Fruit fly (Drosophila melanogaster): ENCODE data around the gene CG31848.

CG31848 gene

DNA sequence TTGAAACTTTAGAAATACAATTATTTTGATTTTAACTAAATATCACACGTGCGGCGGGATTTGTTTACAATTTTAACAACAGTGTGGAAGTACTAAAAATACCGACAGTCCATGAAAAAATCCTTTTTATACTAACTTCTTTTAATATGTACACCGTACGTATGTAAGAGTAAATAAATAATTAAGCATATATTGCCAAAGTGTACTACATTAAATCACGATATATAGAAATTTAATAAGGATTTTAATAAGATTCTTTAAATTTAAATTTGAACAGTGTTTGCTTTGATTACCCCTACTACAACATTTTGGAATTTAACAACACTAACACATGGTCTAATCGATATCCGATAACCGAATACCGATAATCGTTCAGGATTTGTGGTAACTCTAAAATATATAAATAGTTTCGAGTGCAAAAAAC lies 43.4 kb downstream of the CG31848 start, which contains the start of the genes Ski6 and CG16812 (continued):
- peak; percentile 78 for TF ChIP-seq grau (tag; optimal IDR thresholded peaks at IDR 0.05)
- peak; percentile 60 for TF ChIP-seq CG1602 (GFP tag; optimal IDR thresholded peaks at IDR 0.05)
- TF ChIP-seq cas (GFP tag; IDR thresholded peaks at IDR 0.05) = peak; percentile 73
- TF ChIP-seq ERR (GFP tag; optimal IDR thresholded peaks at IDR 0.05) = no peak
- no peak for TF ChIP-seq TFAM (GFP tag; optimal IDR thresholded peaks at IDR 0.05)
- peak; percentile 65 for TF ChIP-seq stc (GFP tag; IDR thresholded peaks at IDR 0.05)
- TF ChIP-seq danr (GFP tag; IDR thresholded peaks at IDR 0.05) = peak; percentile 16; the same call in 1 of the 2 replicates
- TF ChIP-seq CG3838 (GFP tag; optimal IDR thresholded peaks at IDR 0.05) = no peak
- TF ChIP-seq Drgx (GFP tag; IDR thresholded peaks at IDR 0.05) = no peak
- no peak for TF ChIP-seq bigmax (GFP tag; optimal IDR thresholded peaks at IDR 0.05)
- peak; percentile 58; the same call in 1 of the 2 replicates for TF ChIP-seq E2f2 (GFP tag; IDR thresholded peaks at IDR 0.05)
- no peak for TF ChIP-seq HLHmδ (GFP tag; optimal IDR thresholded peaks at IDR 0.05)
- peak; percentile 72 for TF ChIP-seq ind (GFP tag; optimal IDR thresholded peaks at IDR 0.05)
- TF ChIP-seq CG30403 (GFP tag; optimal IDR thresholded peaks at IDR 0.05) = peak; percentile 83
- no peak for TF ChIP-seq CkIIα-i1 (GFP tag; IDR thresholded peaks at IDR 0.05)
- TF ChIP-seq CG1603 (tag; optimal IDR thresholded peaks at IDR 0.05) = peak; percentile 44
- TF ChIP-seq Hr3 (GFP tag; optimal IDR thresholded peaks at IDR 0.05) = peak; percentile 71
- peak; percentile 47 for TF ChIP-seq Nf-YB (GFP tag; optimal IDR thresholded peaks at IDR 0.05)
- TF ChIP-seq wdn (GFP tag; IDR thresholded peaks at IDR 0.05) = peak; percentile 41; the same call in 1 of the 2 replicates
- peak; percentile 52 for TF ChIP-seq Bteb2 (GFP tag; optimal IDR thresholded peaks at IDR 0.05)
- peak; percentile 65 for TF ChIP-seq CG13775 (GFP tag; optimal IDR thresholded peaks at IDR 0.05)
- no peak for TF ChIP-seq CG11723 (GFP tag; optimal IDR thresholded peaks at IDR 0.05)
- peak; percentile 65 for TF ChIP-seq CG2116 (GFP tag; optimal IDR thresholded peaks at IDR 0.05)
- TF ChIP-seq CG12236 (GFP tag; optimal IDR thresholded peaks at IDR 0.05) = no peak
- TF ChIP-seq z (GFP tag; IDR thresholded peaks at IDR 0.05) = no peak
- TF ChIP-seq CG16813 (GFP tag; IDR thresholded peaks at IDR 0.05; ENCODE audit: partially characterized antibody) = peak; percentile 63; the same call in 2 of the 3 replicates
- no peak for TF ChIP-seq CG8478 (optimal IDR thresholded peaks at IDR 0.05)
- TF ChIP-seq CG11456 (GFP tag; IDR thresholded peaks at IDR 0.05) = no peak
- no peak for TF ChIP-seq Sin3A (optimal IDR thresholded peaks at IDR 0.05)
- peak; percentile 58 for TF ChIP-seq NfI (GFP tag; optimal IDR thresholded peaks at IDR 0.05)
- peak; percentile 74 for TF ChIP-seq Xbp1 (GFP tag; optimal IDR thresholded peaks at IDR 0.05)
- TF ChIP-seq CG9215 (GFP tag; IDR thresholded peaks at IDR 0.05) = peak; percentile 50
- TF ChIP-seq Ets65A (GFP tag) = peak; percentile 79
- no peak for TF ChIP-seq jigr1 (GFP tag; IDR thresholded peaks at IDR 0.05)
- TF ChIP-seq Dll (GFP tag; IDR thresholded peaks at IDR 0.05; ENCODE audit: partially characterized antibody) = peak; percentile 51; the same call in 2 of the 4 replicates
- TF ChIP-seq CG6272 (GFP tag; IDR thresholded peaks at IDR 0.05) = no peak
- TF ChIP-seq CG31365 (tag; optimal IDR thresholded peaks at IDR 0.05) = no peak
- TF ChIP-seq CG6765 (GFP tag; optimal IDR thresholded peaks at IDR 0.05) = peak; percentile 7
- TF ChIP-seq Gug (GFP tag; IDR thresholded peaks at IDR 0.05) = no peak
- TF ChIP-seq sd (tag; optimal IDR thresholded peaks at IDR 0.05) = no peak
- TF ChIP-seq CG10209 (GFP tag; optimal IDR thresholded peaks at IDR 0.05) = peak; percentile 37
- no peak for TF ChIP-seq Neu2 (GFP tag; optimal IDR thresholded peaks at IDR 0.05; ENCODE audit: borderline replicate concordance)
- TF ChIP-seq Sry-β (GFP tag; optimal IDR thresholded peaks at IDR 0.05) = no peak
- peak; percentile 69 for TF ChIP-seq CG3847 (GFP tag; IDR thresholded peaks at IDR 0.05)
- TF ChIP-seq CG6854 (GFP tag; optimal IDR thresholded peaks at IDR 0.05) = no peak
- TF ChIP-seq CG33557 (GFP tag; optimal IDR thresholded peaks at IDR 0.05) = peak; percentile 41
- no peak for TF ChIP-seq maf-S (GFP tag; optimal IDR thresholded peaks at IDR 0.05)
- TF ChIP-seq CG18476 (GFP tag; optimal IDR thresholded peaks at IDR 0.05) = peak; percentile 20
- peak; percentile 68 for TF ChIP-seq MTF-1 (GFP tag; optimal IDR thresholded peaks at IDR 0.05; ENCODE audit: borderline replicate concordance)
- TF ChIP-seq ham (GFP tag; IDR thresholded peaks at IDR 0.05) = no peak
- TF ChIP-seq gem (tag; optimal IDR thresholded peaks at IDR 0.05) = peak; percentile 89
- TF ChIP-seq Side (GFP tag; optimal IDR thresholded peaks at IDR 0.05) = no peak
